Fruit fly (Drosophila melanogaster): ENCODE results near the gene Pex11c.

DNA sequence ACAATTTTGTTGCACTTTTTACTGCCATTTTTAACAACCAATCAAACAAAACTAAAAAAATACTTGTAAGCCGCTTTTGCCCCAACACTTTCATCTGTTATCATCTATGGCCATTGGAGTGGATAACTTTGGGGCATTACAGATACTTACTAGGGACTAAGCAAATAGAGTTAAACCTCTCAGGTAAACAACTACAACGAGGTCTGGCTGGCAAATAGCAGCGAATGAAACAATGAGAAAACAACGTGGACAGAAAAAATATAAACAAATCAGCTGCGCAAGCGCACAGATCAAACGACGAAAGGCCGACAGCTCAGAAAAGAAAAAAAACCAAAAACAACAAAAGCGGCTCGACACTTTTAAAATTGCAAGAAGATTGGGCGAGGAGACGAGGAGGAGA, 44.0 kb downstream of the Pex11c start:
- TF ChIP-seq CTCF (optimal IDR thresholded peaks at IDR 0.05) (no peak), CG8478 (optimal IDR thresholded peaks at IDR 0.05) (no peak)
